Worm (Caenorhabditis elegans) whole organism, L1 larva: ENCODE measurements around the gene sec-24.1.

Source experiments
- C04F5.9 ChIP-seq: sonication (generic microtip); optimal IDR thresholded peaks from 2 replicates; lab custom pipeline; 2016; ENCODE audit warnings: missing genetic modification characterization, missing compliant biosample characterization
- C16A3.4 ChIP-seq: fragments of 150-350 bp; optimal IDR thresholded peaks from 2 replicates; lab custom pipeline; 2014; ENCODE audit warnings: missing biosample characterization, missing genetic modification characterization
- aha-1 ChIP-seq: fragments of 150-350 bp; optimal IDR thresholded peaks from 2 replicates; lab custom pipeline; 2014; ENCODE audit warnings: missing biosample characterization, missing genetic modification characterization
- alr-1 ChIP-seq: fragments of 200-800 bp; sonication (Bioruptor generic); optimal IDR thresholded peaks from 2 replicates; lab custom pipeline; 2018; ENCODE audit warnings: borderline replicate concordance, mild to moderate bottlenecking, missing genetic modification characterization, missing compliant biosample characterization
- aly-2 ChIP-seq: fragments of 150-350 bp; optimal IDR thresholded peaks from 2 replicates; lab custom pipeline; 2014; ENCODE audit warnings: missing biosample characterization, missing genetic modification characterization
- ama-1 ChIP-seq: fragments of 150-350 bp; optimal IDR thresholded peaks from 2 replicates; lab custom pipeline; 2014
- ceh-82 ChIP-seq, 3 experiments: fragments of 150-350 bp in 1 of 3; sonication (generic microtip) in 2 of 3; optimal IDR thresholded peaks; 2 replicates each; lab custom pipeline; 2014 to 2017; ENCODE audit warnings: missing biosample characterization in 3 of 3, missing genetic modification characterization in 3 of 3
- ceh-88 ChIP-seq: fragments of 200-800 bp; sonication (Bioruptor generic); IDR thresholded peaks from 2 replicates; pipeline ENCODE4 v1.3.6; 2022; ENCODE audit warnings: missing genetic modification characterization, missing compliant biosample characterization
- ceh-90 ChIP-seq: sonication (generic microtip); optimal IDR thresholded peaks from 2 replicates; lab custom pipeline; 2016; ENCODE audit warnings: missing genetic modification characterization, missing compliant biosample characterization
- dsc-1 ChIP-seq: sonication (generic microtip); optimal IDR thresholded peaks from 2 replicates; lab custom pipeline; 2016; ENCODE audit warnings: mild to moderate bottlenecking, missing genetic modification characterization, missing compliant biosample characterization
- efl-3 ChIP-seq: fragments of 200-800 bp; sonication (Bioruptor generic); optimal IDR thresholded peaks from 2 replicates; lab custom pipeline; 2018; ENCODE audit warnings: mild to moderate bottlenecking, missing genetic modification characterization, missing compliant biosample characterization
- egl-13 ChIP-seq: sonication (generic microtip); optimal IDR thresholded peaks from 2 replicates; lab custom pipeline; 2016; ENCODE audit warnings: missing genotype, missing genetic modification reagents, missing genetic modification characterization, missing compliant biosample characterization
- fkh-4 ChIP-seq: sonication (generic microtip); optimal IDR thresholded peaks from 2 replicates; lab custom pipeline; 2016; ENCODE audit warnings: missing compliant biosample characterization, missing genetic modification characterization, borderline replicate concordance
- fkh-8 ChIP-seq: sonication (generic microtip); optimal IDR thresholded peaks from 2 replicates; lab custom pipeline; 2016; ENCODE audit warnings: mild to moderate bottlenecking, missing genetic modification characterization, missing compliant biosample characterization
- fos-1 ChIP-seq: fragments of 150-350 bp; optimal IDR thresholded peaks from 2 replicates; lab custom pipeline; 2014; ENCODE audit warnings: missing biosample characterization, missing genetic modification characterization
- grh-1 ChIP-seq: fragments of 200-800 bp; sonication (Bioruptor generic); IDR thresholded peaks from 2 replicates; pipeline ENCODE4 v1.3.6; 2022; ENCODE audit warnings: missing genetic modification reagents, missing genetic modification characterization, missing compliant biosample characterization
- hlh-4 ChIP-seq: sonication (generic microtip); optimal IDR thresholded peaks from 2 replicates; lab custom pipeline; 2016; ENCODE audit warnings: mild to moderate bottlenecking, missing genetic modification characterization, missing compliant biosample characterization
- hpl-2 ChIP-seq: fragments of 150-350 bp; optimal IDR thresholded peaks from 2 replicates; lab custom pipeline; 2014; ENCODE audit warnings: missing biosample characterization, missing genetic modification reagents, missing genetic modification characterization
- jun-1 ChIP-seq: fragments of 150-350 bp; optimal IDR thresholded peaks from 2 replicates; lab custom pipeline; 2014; ENCODE audit warnings: missing biosample characterization, missing genetic modification reagents, missing genetic modification characterization
- lin-13 ChIP-seq: fragments of 150-350 bp; optimal IDR thresholded peaks from 2 replicates; lab custom pipeline; 2014; ENCODE audit warnings: missing biosample characterization, missing genetic modification reagents, missing genetic modification characterization
- lin-15B ChIP-seq: fragments of 150-350 bp; sonication (generic microtip); optimal IDR thresholded peaks from 3 replicates; lab custom pipeline; 2014; ENCODE audit warnings: missing biosample characterization, missing genetic modification characterization
- lin-35 ChIP-seq, 2 experiments: fragments of 150-350 bp; optimal IDR thresholded peaks; 2 replicates each; lab custom pipeline; 2014; ENCODE audit warnings: missing biosample characterization in 2 of 2, missing genetic modification characterization in 2 of 2, missing genetic modification reagents in 2 of 2
- lin-39 ChIP-seq: fragments of 150-350 bp; optimal IDR thresholded peaks from 2 replicates; lab custom pipeline; 2014; ENCODE audit warnings: missing biosample characterization, missing genetic modification reagents, missing genetic modification characterization
- lir-3 ChIP-seq: sonication (generic microtip); optimal IDR thresholded peaks from 2 replicates; lab custom pipeline; 2016; ENCODE audit warnings: mild to moderate bottlenecking, missing genetic modification characterization, moderate library complexity, missing compliant biosample characterization; ENCODE audit not compliant: poor library complexity
- lsy-2 ChIP-seq, 2 experiments: fragments of 150-350 bp; optimal IDR thresholded peaks; 2 replicates each; lab custom pipeline; 2014; ENCODE audit warnings: missing biosample characterization in 2 of 2, missing genetic modification characterization in 2 of 2
- mab-9 ChIP-seq: fragments of 200-800 bp; sonication (Bioruptor generic); IDR thresholded peaks from 2 replicates; pipeline ENCODE4 v1.3.6; 2022; ENCODE audit warnings: missing genetic modification reagents, missing genetic modification characterization, missing compliant biosample characterization
- nhr-12 ChIP-seq: sonication (generic microtip); optimal IDR thresholded peaks from 2 replicates; lab custom pipeline; 2017; ENCODE audit warnings: missing biosample characterization, missing genetic modification characterization
- nhr-19 ChIP-seq: fragments of 200-800 bp; sonication (Bioruptor generic); conservative IDR thresholded peaks from 2 replicates; pipeline ENCODE4 v1.3.6; 2022; ENCODE audit warnings: missing genetic modification characterization, missing compliant biosample characterization
- nhr-20 ChIP-seq: sonication (generic microtip); optimal IDR thresholded peaks from 2 replicates; lab custom pipeline; 2016; ENCODE audit warnings: mild to moderate bottlenecking, missing genetic modification characterization, missing compliant biosample characterization
- nhr-28 ChIP-seq: fragments of 150-350 bp; optimal IDR thresholded peaks from 2 replicates; lab custom pipeline; 2014; ENCODE audit warnings: missing biosample characterization, missing genetic modification characterization
- nhr-47 ChIP-seq: sonication (generic microtip); optimal IDR thresholded peaks from 2 replicates; lab custom pipeline; 2016; ENCODE audit warnings: mild to moderate bottlenecking, missing genetic modification characterization, moderate library complexity, missing compliant biosample characterization
- nhr-71 ChIP-seq: sonication (generic microtip); optimal IDR thresholded peaks from 2 replicates; lab custom pipeline; 2016; ENCODE audit warnings: mild to moderate bottlenecking, missing genetic modification characterization, moderate library complexity, missing compliant biosample characterization
- nhr-76 ChIP-seq: sonication (generic microtip); optimal IDR thresholded peaks from 2 replicates; lab custom pipeline; 2017; ENCODE audit warnings: missing biosample characterization, missing genetic modification characterization
- nhr-77 ChIP-seq: fragments of 150-350 bp; optimal IDR thresholded peaks from 2 replicates; lab custom pipeline; 2014; ENCODE audit warnings: missing biosample characterization, missing genetic modification characterization
- nhr-85 ChIP-seq: sonication (generic microtip); peaks from one replicate; lab custom pipeline; 2016; ENCODE audit warnings: missing genetic modification characterization, inconsistent platforms, missing compliant biosample characterization
- nhr-90 ChIP-seq: sonication (generic microtip); optimal IDR thresholded peaks from 2 replicates; lab custom pipeline; 2016; ENCODE audit warnings: mild to moderate bottlenecking, missing genetic modification characterization, missing compliant biosample characterization; ENCODE audit not compliant: poor library complexity
- pax-3 ChIP-seq: fragments of 200-800 bp; sonication (Bioruptor generic); optimal IDR thresholded peaks from 2 replicates; lab custom pipeline; 2018; ENCODE audit warnings: mild to moderate bottlenecking, missing genetic modification characterization, moderate library complexity, missing compliant biosample characterization
- pqm-1 ChIP-seq: sonication (generic microtip); optimal IDR thresholded peaks from 3 replicates; lab custom pipeline; 2017; ENCODE audit warnings: missing biosample characterization, missing genetic modification characterization
- snu-23 ChIP-seq: sonication (generic microtip); optimal IDR thresholded peaks from 2 replicates; lab custom pipeline; 2016; ENCODE audit warnings: missing genetic modification characterization, missing compliant biosample characterization
- swsn-7 ChIP-seq: sonication (generic microtip); optimal IDR thresholded peaks from 2 replicates; lab custom pipeline; 2016; ENCODE audit warnings: missing genetic modification characterization, missing compliant biosample characterization
- tlp-1 ChIP-seq: fragments of 150-350 bp; optimal IDR thresholded peaks from 2 replicates; lab custom pipeline; 2014; ENCODE audit warnings: missing biosample characterization, missing genetic modification characterization
- unc-130 ChIP-seq: fragments of 150-350 bp; optimal IDR thresholded peaks from 2 replicates; lab custom pipeline; 2017; ENCODE audit warnings: missing biosample characterization, missing genetic modification characterization, inconsistent platforms
- unc-30 ChIP-seq: sonication (generic microtip); optimal IDR thresholded peaks from 2 replicates; lab custom pipeline; 2017; ENCODE audit warnings: missing biosample characterization, missing genetic modification characterization
- unc-62 ChIP-seq: fragments of 150-350 bp; optimal IDR thresholded peaks from 2 replicates; lab custom pipeline; 2014; ENCODE audit warnings: missing biosample characterization, missing genetic modification reagents, missing genetic modification characterization
- unc-86 ChIP-seq: sonication (generic microtip); optimal IDR thresholded peaks from 2 replicates; lab custom pipeline; 2016; ENCODE audit warnings: missing genetic modification characterization, missing compliant biosample characterization
- unc-98 ChIP-seq: fragments of 200-800 bp; sonication (Bioruptor generic); IDR thresholded peaks from 2 replicates; pipeline ENCODE4 v1.3.6; 2022; ENCODE audit warnings: missing genetic modification characterization, missing compliant biosample characterization
- zip-4 ChIP-seq: fragments of 200-800 bp; sonication (Bioruptor generic); optimal IDR thresholded peaks from 2 replicates; lab custom pipeline; 2018; ENCODE audit warnings: mild to moderate bottlenecking, missing genetic modification characterization, moderate library complexity, missing compliant biosample characterization
- ztf-11 ChIP-seq, 2 experiments: sonication (generic microtip); optimal IDR thresholded peaks; 2 replicates each; lab custom pipeline; 2016 to 2017; ENCODE audit warnings: missing genetic modification characterization in 2 of 2, missing biosample characterization in 1 of 2, missing compliant biosample characterization in 1 of 2
- ztf-4 ChIP-seq: fragments of 150-350 bp; optimal IDR thresholded peaks from 2 replicates; lab custom pipeline; 2014; ENCODE audit warnings: missing biosample characterization, missing genetic modification characterization

Gene sec-24.1

DNA sequence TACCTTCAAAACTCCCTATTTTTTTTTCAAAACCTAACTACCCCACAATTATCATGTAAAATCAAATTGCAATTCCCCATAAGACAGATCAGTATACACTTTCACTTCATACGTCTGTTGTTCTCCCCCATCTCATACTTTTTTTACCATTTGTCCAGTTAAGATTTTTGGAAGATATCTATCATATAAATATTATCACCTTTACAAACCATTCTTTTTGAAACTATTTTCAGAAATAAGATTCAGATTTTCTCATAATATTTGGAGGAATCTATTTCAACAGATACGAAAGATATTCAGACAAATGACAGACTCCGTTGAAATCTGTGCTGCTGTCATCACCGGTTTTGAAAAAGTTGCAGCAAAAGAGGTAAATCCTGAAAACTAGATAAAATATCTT, 38.2 kb downstream of the sec-24.1 start, which contains the start of gene M04B2.2 (continued):
- peak; percentile 47 for TF ChIP-seq ama-1 (lab: Kevin White, UChicago)
- no peak for TF ChIP-seq alr-1
- peak; percentile 29 for TF ChIP-seq aly-2
- TF ChIP-seq C16A3.4 (tag; lab: Kevin White, UChicago) = no peak
- TF ChIP-seq, all 84 proteins: peak for 7

DNA sequence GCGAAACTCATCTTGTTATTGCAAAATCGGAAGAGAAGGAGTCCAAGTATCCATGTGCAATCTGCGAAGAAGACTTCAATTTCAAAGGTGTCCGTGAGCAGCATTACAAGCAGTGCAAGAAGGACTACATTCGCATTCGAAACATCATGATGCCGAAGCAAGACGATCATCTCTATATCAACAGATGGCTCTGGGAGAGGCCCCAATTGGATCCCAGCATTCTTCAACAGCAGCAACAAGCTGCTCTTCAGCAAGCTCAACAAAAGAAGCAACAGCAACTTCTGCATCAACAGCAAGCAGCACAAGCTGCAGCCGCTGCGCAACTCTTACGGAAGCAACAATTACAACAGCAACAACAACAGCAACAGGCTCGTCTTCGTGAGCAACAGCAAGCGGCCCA, 39.8 kb downstream of the sec-24.1 start:
- TF ChIP-seq tlp-1 (tag; lab: Kevin White, UChicago) (no peak), unc-98 (no peak), lir-3 (tag; lab: Kevin White, UChicago) (no peak), hpl-2 (no peak), nhr-85 (peak; percentile 50), dsc-1 (tag; lab: Kevin White, UChicago) (no peak), nhr-47 (tag; lab: Kevin White, UChicago) (no peak)

DNA sequence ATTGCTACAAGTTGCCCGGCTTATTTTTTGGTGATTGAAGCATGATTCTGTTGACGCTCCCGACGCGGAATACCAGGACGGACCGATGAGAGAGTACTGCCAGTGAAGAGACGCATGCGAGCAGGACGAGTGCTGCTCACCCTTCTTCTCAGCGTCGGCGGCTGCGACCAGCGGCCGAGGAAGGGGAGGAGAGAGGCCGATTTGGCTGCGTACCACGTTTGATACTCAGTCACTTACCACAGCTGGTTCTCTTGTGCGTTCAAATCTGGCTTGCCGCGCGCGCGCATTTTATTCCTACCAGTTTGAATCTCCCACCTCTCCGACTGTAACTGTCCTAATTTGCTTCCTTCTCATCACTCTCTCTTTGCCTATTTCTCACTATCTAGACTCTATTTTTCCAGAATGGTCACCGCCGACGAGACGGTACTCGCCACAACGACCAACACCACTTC, 41.7 kb downstream of the sec-24.1 start, which contains the start of gene mep-1:
Gene mep-1, plus strand, starts transcription at position 402 of the 452 bp plus-strand sequence.
- TF ChIP-seq nhr-77 (tag; lab: Kevin White, UChicago) (peak; percentile 49), unc-62 (GFP tag; lab: Kevin White, UChicago) (no peak), fkh-4 (tag; lab: Kevin White, UChicago) (peak; percentile 28), ceh-90 (tag; lab: Kevin White, UChicago) (no peak), egl-13 (tag; lab: Kevin White, UChicago) (peak; percentile 49), C04F5.9 (tag; lab: Kevin White, UChicago) (peak; percentile 11), lin-15B (peak; percentile 67), fos-1 (tag; lab: Kevin White, UChicago) (peak; percentile 32), efl-3 (no peak), ztf-11 (tag; optimal IDR thresholded peaks at IDR 0.05; lab: Kevin White, UChicago) (peak in 1 of 2 experiments; percentile 49), unc-130 (tag; lab: Kevin White, UChicago) (peak; percentile 3), aha-1 (tag; lab: Kevin White, UChicago) (peak; percentile 33), nhr-12 (tag; lab: Kevin White, UChicago) (no peak), swsn-7 (peak; percentile 75), nhr-47 (tag; lab: Kevin White, UChicago) (peak; percentile 63), lin-39 (tag; lab: Kevin White, UChicago) (no peak), grh-1 (GFP tag; lab: Robert Waterston, UW) (no peak), nhr-71 (tag; lab: Kevin White, UChicago) (peak; percentile 73), snu-23 (GFP tag; lab: Kevin White, UChicago) (peak; percentile 75), nhr-85 (no peak), ceh-88 (GFP tag; lab: Robert Waterston, UW) (no peak), hlh-4 (tag; lab: Kevin White, UChicago) (no peak), pax-3 (tag; lab: Kevin White, UChicago) (no peak), ztf-4 (tag; lab: Kevin White, UChicago) (no peak), jun-1 (no peak), tlp-1 (tag; lab: Kevin White, UChicago) (no peak), lin-35 (GFP tag; optimal IDR thresholded peaks at IDR 0.05; lab: Kevin White, UChicago) (peak; percentile 51 to 76), lin-13 (GFP tag; lab: Kevin White, UChicago) (peak; percentile 77), nhr-28 (no peak), unc-98 (no peak), nhr-76 (no peak), unc-30 (no peak), dsc-1 (tag; lab: Kevin White, UChicago) (peak; percentile 47), nhr-90 (peak; percentile 30), pqm-1 (tag; lab: Kevin White, UChicago) (no peak), zip-4 (GFP tag; lab: Kevin White, UChicago) (no peak), C16A3.4 (tag; lab: Kevin White, UChicago) (peak; percentile 42), nhr-20 (tag; lab: Kevin White, UChicago) (peak; percentile 54), unc-86 (tag; lab: Kevin White, UChicago) (peak; percentile 52), ceh-82 (tag; optimal IDR thresholded peaks at IDR 0.05; lab: Kevin White, UChicago) (peak; percentile 14 to 77 (median 57)), aly-2 (peak; percentile 8), lsy-2 (tag; optimal IDR thresholded peaks at IDR 0.05; lab: Kevin White, UChicago) (peak; percentile 59 to 74), nhr-19 (GFP tag; lab: Robert Waterston, UW) (peak; percentile 61), fkh-8 (peak; percentile 84), mab-9 (no peak; the same call in 1 of the 2 replicates)
